Fruit fly (Drosophila melanogaster) whole organism, embryonic: ENCODE data around the gene Rlb1.

Source experiments
- ATbp ChIP-seq: fragments of 200-800 bp; sonication (Bioruptor generic); optimal IDR thresholded peaks from 2 replicates; lab custom pipeline; 2017; ENCODE audit warnings: missing biosample characterization, mild to moderate bottlenecking, missing genetic modification characterization, missing genetic modification reagents
- Atf3 ChIP-seq: fragments of 200-800 bp; sonication (Bioruptor generic); optimal IDR thresholded peaks from 3 replicates; lab custom pipeline; 2016; ENCODE audit warnings: missing biosample characterization, missing genetic modification characterization
- CG10979 ChIP-seq: fragments of 200-800 bp; sonication (Bioruptor generic); optimal IDR thresholded peaks from 2 replicates; lab custom pipeline; 2018; ENCODE audit warnings: missing biosample characterization, mild to moderate bottlenecking, missing genetic modification characterization, moderate library complexity
- CG11560 ChIP-seq: fragments of 200-800 bp; sonication (Bioruptor generic); IDR thresholded peaks from 3 replicates; pipeline ENCODE4 v1.3.6; 2022; ENCODE audit warnings: missing biosample characterization, missing genetic modification characterization
- CG12236 ChIP-seq: fragments of 200-800 bp; sonication (Bioruptor generic); optimal IDR thresholded peaks from 2 replicates; lab custom pipeline; 2016; ENCODE audit warnings: missing biosample characterization, missing genetic modification characterization
- CG12299 ChIP-seq: fragments of 200-800 bp; sonication (Bioruptor generic); optimal IDR thresholded peaks from 2 replicates; lab custom pipeline; 2018; ENCODE audit warnings: missing biosample characterization, mild to moderate bottlenecking, missing genetic modification characterization
- CG1233 ChIP-seq: fragments of 200-800 bp; sonication (Bioruptor generic); optimal IDR thresholded peaks from 4 replicates; lab custom pipeline; 2018; ENCODE audit warnings: missing biosample characterization, mild to moderate bottlenecking, missing genetic modification characterization
- CG13624 ChIP-seq: fragments of 200-800 bp; sonication (Bioruptor generic); optimal IDR thresholded peaks from 2 replicates; lab custom pipeline; 2016; ENCODE audit warnings: missing biosample characterization, missing genetic modification characterization
- CG15601 ChIP-seq: fragments of 200-800 bp; sonication (Bioruptor generic); optimal IDR thresholded peaks from 3 replicates; lab custom pipeline; 2019; ENCODE audit warnings: missing biosample characterization, mild to moderate bottlenecking, missing genetic modification characterization, moderate library complexity
- CG1603 ChIP-seq: fragments of 200-800 bp; sonication (Bioruptor generic); optimal IDR thresholded peaks from 2 replicates; lab custom pipeline; 2019; ENCODE audit warnings: missing biosample characterization, mild to moderate bottlenecking, missing genetic modification characterization, moderate library complexity
- CG18619 ChIP-seq: fragments of 200-800 bp; sonication (Bioruptor generic); optimal IDR thresholded peaks from 3 replicates; lab custom pipeline; 2017; ENCODE audit warnings: missing biosample characterization, mild to moderate bottlenecking, missing genetic modification characterization
- CG2120 ChIP-seq: fragments of 200-800 bp; sonication (Bioruptor generic); optimal IDR thresholded peaks from 3 replicates; lab custom pipeline; 2016; ENCODE audit warnings: missing biosample characterization, missing genetic modification characterization
- CG32772 ChIP-seq: fragments of 200-800 bp; sonication (Bioruptor generic); IDR thresholded peaks from 2 replicates; pipeline ENCODE4 v1.3.6; 2022; ENCODE audit warnings: missing biosample characterization, missing genetic modification characterization
- CG3847 ChIP-seq: fragments of 200-800 bp; sonication (Bioruptor generic); IDR thresholded peaks from 2 replicates; pipeline ENCODE4 v1.3.6; 2022; ENCODE audit warnings: missing biosample characterization, missing genetic modification characterization
- CG4360 ChIP-seq: fragments of 200-800 bp; sonication (Bioruptor generic); IDR thresholded peaks from 2 replicates; pipeline ENCODE4 v1.3.6; 2022; ENCODE audit warnings: missing biosample characterization, missing genetic modification characterization
- CG43689 ChIP-seq: fragments of 200-800 bp; sonication (Bioruptor generic); IDR thresholded peaks from 2 replicates; pipeline ENCODE4 v1.3.6; 2022; ENCODE audit warnings: missing biosample characterization, missing genetic modification characterization
- CG6854 ChIP-seq: fragments of 200-800 bp; sonication (Bioruptor generic); optimal IDR thresholded peaks from 3 replicates; lab custom pipeline; 2017; ENCODE audit warnings: missing biosample characterization, mild to moderate bottlenecking, missing genetic modification characterization
- CG8944 ChIP-seq: fragments of 200-800 bp; sonication (Bioruptor generic); optimal IDR thresholded peaks from 3 replicates; lab custom pipeline; 2016; ENCODE audit warnings: missing biosample characterization, missing genetic modification characterization
- CG9215 ChIP-seq: fragments of 200-800 bp; sonication (Bioruptor generic); IDR thresholded peaks from 2 replicates; pipeline ENCODE4 v1.3.6; 2022; ENCODE audit warnings: missing biosample characterization, missing genetic modification characterization
- CG9609 ChIP-seq: fragments of 200-800 bp; sonication (Bioruptor generic); optimal IDR thresholded peaks from 3 replicates; lab custom pipeline; 2016; ENCODE audit warnings: missing biosample characterization, missing genetic modification characterization
- E2f1 ChIP-seq: fragments of 200-800 bp; sonication (Bioruptor generic); IDR thresholded peaks from 2 replicates; pipeline ENCODE4 v1.3.6; 2022; ENCODE audit warnings: missing biosample characterization, missing genetic modification characterization
- Eip74EF ChIP-seq, 2 experiments: fragments of 200-800 bp in 1 of 2; fragments of >200 bp in 1 of 2; sonication (Bioruptor generic) in 1 of 2; optimal IDR thresholded peaks; 2 replicates each; lab custom pipeline; 2017 to 2019; ENCODE audit warnings: missing biosample characterization in 2 of 2, missing genetic modification characterization in 2 of 2, mild to moderate bottlenecking in 1 of 2, moderate library complexity in 1 of 2
- HLH4C ChIP-seq: fragments of 200-800 bp; sonication (Bioruptor generic); IDR thresholded peaks from 3 replicates; pipeline ENCODE4 v1.3.6; 2022; ENCODE audit warnings: missing biosample characterization, missing genetic modification characterization; ENCODE audit not compliant: partially characterized antibody
- Hr39 ChIP-seq: fragments of >200 bp; optimal IDR thresholded peaks from 2 replicates; lab custom pipeline; 2017
- NC2β ChIP-seq: fragments of 200-800 bp; sonication (Bioruptor generic); optimal IDR thresholded peaks from 2 replicates; lab custom pipeline; 2016; ENCODE audit warnings: missing biosample characterization, missing genetic modification characterization
- Nf-YB ChIP-seq: fragments of 200-800 bp; sonication (Bioruptor generic); optimal IDR thresholded peaks from 3 replicates; lab custom pipeline; 2019; ENCODE audit warnings: missing biosample characterization, mild to moderate bottlenecking, missing genetic modification characterization, moderate library complexity
- NfI ChIP-seq: fragments of 200-800 bp; sonication (Bioruptor generic); optimal IDR thresholded peaks from 3 replicates; lab custom pipeline; 2018; ENCODE audit warnings: missing biosample characterization, mild to moderate bottlenecking, missing genetic modification characterization, moderate library complexity
- Pdp1 ChIP-seq, 2 experiments: fragments of 200-800 bp; sonication (Bioruptor generic); optimal IDR thresholded peaks; 3 replicates each; lab custom pipeline; 2016; ENCODE audit warnings: missing biosample characterization in 2 of 2, missing genetic modification characterization in 2 of 2, mild to moderate bottlenecking in 1 of 2, moderate library complexity in 1 of 2
- Sox100B ChIP-seq: fragments of 200-800 bp; sonication (Bioruptor generic); optimal IDR thresholded peaks from 3 replicates; lab custom pipeline; 2018; ENCODE audit warnings: missing biosample characterization, mild to moderate bottlenecking, missing genetic modification characterization
- Spps ChIP-seq: fragments of 200-800 bp; sonication (Bioruptor generic); optimal IDR thresholded peaks from 2 replicates; lab custom pipeline; 2018; ENCODE audit warnings: missing biosample characterization, mild to moderate bottlenecking, missing genetic modification characterization
- bsh ChIP-seq, 2 experiments: fragments of 200-800 bp; sonication (Bioruptor generic); optimal IDR thresholded peaks; 2 replicates each; lab custom pipeline; 2017 to 2018; ENCODE audit warnings: mild to moderate bottlenecking in 2 of 2, missing biosample characterization in 2 of 2, missing genetic modification characterization in 2 of 2, moderate library complexity in 1 of 2
- cg ChIP-seq: fragments of 200-800 bp; sonication (Bioruptor generic); optimal IDR thresholded peaks from 3 replicates; lab custom pipeline; 2019; ENCODE audit warnings: missing biosample characterization, mild to moderate bottlenecking, missing genetic modification characterization, moderate library complexity
- chn ChIP-seq: fragments of 200-800 bp; sonication (Bioruptor generic); optimal IDR thresholded peaks from 2 replicates; lab custom pipeline; 2016; ENCODE audit warnings: missing biosample characterization, missing genetic modification characterization
- ci ChIP-seq: fragments of 200-800 bp; sonication (Bioruptor generic); IDR thresholded peaks from 3 replicates; pipeline ENCODE4 v1.3.6; 2022; ENCODE audit warnings: missing biosample characterization, missing genetic modification characterization
- da ChIP-seq: fragments of 200-800 bp; sonication (Bioruptor generic); optimal IDR thresholded peaks from 2 replicates; lab custom pipeline; 2016; ENCODE audit warnings: missing biosample characterization, missing genetic modification characterization
- dati ChIP-seq: fragments of 200-800 bp; sonication (Bioruptor generic); IDR thresholded peaks from 2 replicates; pipeline ENCODE4 v1.3.6; 2022; ENCODE audit warnings: missing biosample characterization, missing genetic modification characterization
- en ChIP-seq: fragments of 200-800 bp; sonication (Bioruptor generic); optimal IDR thresholded peaks from 2 replicates; lab custom pipeline; 2016; ENCODE audit warnings: missing biosample characterization, missing genetic modification characterization
- fru ChIP-seq: fragments of >200 bp; optimal IDR thresholded peaks from 2 replicates; lab custom pipeline; 2017
- fu2 ChIP-seq: fragments of 200-800 bp; sonication (Bioruptor generic); optimal IDR thresholded peaks from 2 replicates; lab custom pipeline; 2016; ENCODE audit warnings: missing biosample characterization, missing genetic modification characterization
- gsb-n ChIP-seq: fragments of 200-800 bp; sonication (Bioruptor generic); optimal IDR thresholded peaks from 3 replicates; lab custom pipeline; 2018; ENCODE audit warnings: missing biosample characterization, mild to moderate bottlenecking, missing genetic modification characterization
- lab ChIP-seq: fragments of 200-800 bp; sonication (Bioruptor generic); optimal IDR thresholded peaks from 3 replicates; lab custom pipeline; 2017; ENCODE audit warnings: missing biosample characterization, missing genetic modification characterization, mild to moderate bottlenecking, moderate library complexity, missing genetic modification reagents
- mirr ChIP-seq: fragments of 200-800 bp; sonication (Bioruptor generic); optimal IDR thresholded peaks from 3 replicates; lab custom pipeline; 2018; ENCODE audit warnings: missing biosample characterization, mild to moderate bottlenecking, missing genetic modification characterization
- nau ChIP-seq: fragments of 200-800 bp; sonication (Bioruptor generic); optimal IDR thresholded peaks from 3 replicates; lab custom pipeline; 2017; ENCODE audit warnings: missing biosample characterization, mild to moderate bottlenecking, missing genetic modification characterization, missing genetic modification reagents
- nerfin-1 ChIP-seq: fragments of 200-800 bp; sonication (Bioruptor generic); optimal IDR thresholded peaks from 3 replicates; lab custom pipeline; 2019; ENCODE audit warnings: missing biosample characterization, mild to moderate bottlenecking, missing genetic modification characterization, moderate library complexity
- pzg ChIP-seq: fragments of 200-800 bp; sonication (Bioruptor generic); optimal IDR thresholded peaks from 3 replicates; lab custom pipeline; 2018; ENCODE audit warnings: missing biosample characterization, mild to moderate bottlenecking, missing genetic modification characterization, moderate library complexity
- ro ChIP-seq: fragments of 200-800 bp; sonication (Bioruptor generic); IDR thresholded peaks from 2 replicates; pipeline ENCODE4 v1.3.6; 2022; ENCODE audit warnings: missing biosample characterization, missing genetic modification characterization
- scrt ChIP-seq: fragments of 200-800 bp; sonication (Bioruptor generic); optimal IDR thresholded peaks from 2 replicates; lab custom pipeline; 2018; ENCODE audit warnings: missing biosample characterization, mild to moderate bottlenecking, missing genetic modification characterization, moderate library complexity
- slou ChIP-seq: fragments of 200-800 bp; sonication (Bioruptor generic); optimal IDR thresholded peaks from 3 replicates; lab custom pipeline; 2016; ENCODE audit warnings: missing biosample characterization, missing genetic modification characterization
- tna ChIP-seq: fragments of 200-800 bp; sonication (Bioruptor generic); IDR thresholded peaks from 2 replicates; pipeline ENCODE4 v1.3.6; 2022; ENCODE audit warnings: missing biosample characterization, missing genetic modification characterization; ENCODE audit not compliant: partially characterized antibody
- yki ChIP-seq: fragments of >200 bp; optimal IDR thresholded peaks from 3 replicates; lab custom pipeline; 2018
- zf30C ChIP-seq: fragments of 200-800 bp; sonication (Bioruptor generic); optimal IDR thresholded peaks from 3 replicates; lab custom pipeline; 2018; ENCODE audit warnings: missing biosample characterization, mild to moderate bottlenecking, missing genetic modification characterization

Rlb1 gene

DNA sequence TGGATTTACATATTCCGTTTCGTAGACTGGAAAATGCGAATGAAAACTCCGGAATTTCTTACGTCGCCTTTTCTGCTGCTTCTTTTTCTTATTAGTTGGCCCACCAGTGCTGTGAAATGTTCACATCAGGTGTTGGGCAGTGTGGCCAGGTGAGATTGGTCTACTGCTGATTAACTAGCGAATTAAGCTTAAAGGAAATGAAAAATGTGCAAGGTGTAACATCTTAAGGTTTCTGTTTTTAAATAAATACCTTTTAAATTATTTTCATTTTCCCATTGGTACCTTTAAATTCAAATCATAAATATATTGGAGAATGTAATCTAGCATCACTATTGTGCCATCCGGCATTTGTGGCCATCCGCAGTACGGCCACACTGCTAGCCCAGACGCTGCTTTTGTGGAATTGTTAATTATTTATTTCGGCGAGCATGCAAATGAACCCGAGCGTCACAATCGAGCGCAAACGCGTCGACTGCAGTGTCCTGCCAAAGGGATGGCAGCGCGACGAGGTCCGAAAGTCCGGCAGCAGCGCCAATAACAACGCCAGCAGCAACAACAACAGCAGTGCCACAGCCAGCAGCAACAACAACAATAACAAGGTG lies 46.4 kb downstream of the Rlb1 start, which contains the start of the genes AP-1mu and MBD-like (continued):
- TF ChIP-seq ci (0 out of 3 replicates have a peak, but pooled peaks have one; percentile 41), CG9215 (GFP tag; lab: Robert Waterston, UW) (peak; percentile 66), CG11560 (tag; lab: Robert Waterston, UW) (no peak), cg (no peak), chn (GFP tag; lab: Kevin White, UChicago) (peak; percentile 77), lab (GFP tag; lab: Kevin White, UChicago) (peak; percentile 61), nerfin-1 (tag; lab: Kevin White, UChicago) (peak; percentile 62), CG4360 (peak; percentile 99), Pdp1 (GFP tag; optimal IDR thresholded peaks at IDR 0.05; lab: Kevin White, UChicago) (peak; percentile 59 to 83), CG18619 (GFP tag; lab: Kevin White, UChicago) (peak; percentile 66), scrt (GFP tag; lab: Kevin White, UChicago) (no peak), NC2β (GFP tag; lab: Kevin White, UChicago) (peak; percentile 76), yki (lab: Kevin White, UChicago) (no peak), NfI (GFP tag; lab: Kevin White, UChicago) (peak; percentile 72), CG32772 (GFP tag; lab: Robert Waterston, UW) (peak; percentile 64), CG15601 (tag; lab: Kevin White, UChicago) (peak; percentile 58), fu2 (peak; percentile 50), fru (lab: Kevin White, UChicago) (no peak), CG13624 (GFP tag; lab: Kevin White, UChicago) (peak; percentile 55), dati (GFP tag; lab: Robert Waterston, UW) (no peak), da (GFP tag; lab: Kevin White, UChicago) (peak; percentile 16), CG6854 (no peak), mirr (GFP tag; lab: Kevin White, UChicago) (no peak), CG2120 (GFP tag; lab: Kevin White, UChicago) (peak; percentile 86), CG43689 (GFP tag; lab: Robert Waterston, UW) (no peak), slou (GFP tag; lab: Kevin White, UChicago) (peak; percentile 45), Spps (tag; lab: Kevin White, UChicago) (no peak), Nf-YB (peak; percentile 18), Hr39 (lab: Kevin White, UChicago) (no peak), CG12236 (GFP tag; lab: Kevin White, UChicago) (peak; percentile 30), Atf3 (GFP tag; lab: Kevin White, UChicago) (peak; percentile 65), en (GFP tag; lab: Kevin White, UChicago) (peak; percentile 38), nau (GFP tag; lab: Kevin White, UChicago) (no peak), CG1233 (peak; percentile 51), Eip74EF (GFP tag; optimal IDR thresholded peaks at IDR 0.05; lab: Kevin White, UChicago) (no peak), CG1603 (tag; lab: Kevin White, UChicago) (peak; percentile 59), CG12299 (tag; lab: Kevin White, UChicago) (peak; percentile 29), bsh (GFP tag; optimal IDR thresholded peaks at IDR 0.05; lab: Kevin White, UChicago) (peak in 1 of 2 experiments; percentile 50), gsb-n (tag; lab: Kevin White, UChicago) (no peak), E2f1 (GFP tag; lab: Robert Waterston, UW) (peak; percentile 51), HLH4C (GFP tag; lab: Robert Waterston, UW) (no peak), CG3847 (GFP tag; lab: Robert Waterston, UW) (peak; percentile 88), zf30C (no peak), CG10979 (tag; lab: Kevin White, UChicago) (peak; percentile 45), Sox100B (no peak), tna (GFP tag; lab: Robert Waterston, UW) (no peak), ro (GFP tag; lab: Robert Waterston, UW) (no peak), CG9609 (GFP tag; lab: Kevin White, UChicago) (peak; percentile 62), ATbp (GFP tag; lab: Kevin White, UChicago) (no peak), CG8944 (GFP tag; lab: Kevin White, UChicago) (peak; percentile 63), pzg (GFP tag; lab: Kevin White, UChicago) (peak; percentile 78)
